Fruit fly (Drosophila melanogaster) whole organism, embryonic: ENCODE measurements around the gene ND-30.

Source experiments
- Ada2b ChIP-seq: fragments of 200-800 bp; sonication (Bioruptor generic); IDR thresholded peaks from 2 replicates; pipeline ENCODE4 v1.3.6; 2022; ENCODE audit warnings: missing biosample characterization, missing genetic modification characterization
- Antp ChIP-seq: fragments of 200-800 bp; sonication (Bioruptor generic); optimal IDR thresholded peaks from 3 replicates; lab custom pipeline; 2016; ENCODE audit warnings: missing biosample characterization, missing genetic modification characterization
- CG1024 ChIP-seq: fragments of 200-800 bp; sonication (Bioruptor generic); IDR thresholded peaks from 2 replicates; pipeline ENCODE4 v1.3.6; 2022; ENCODE audit warnings: missing biosample characterization, missing genetic modification characterization
- CG10431 ChIP-seq: fragments of 200-800 bp; sonication (Bioruptor generic); optimal IDR thresholded peaks from 3 replicates; lab custom pipeline; 2018; ENCODE audit warnings: missing biosample characterization, mild to moderate bottlenecking, missing genetic modification characterization
- CG10462 ChIP-seq: fragments of 200-800 bp; sonication (Bioruptor generic); optimal IDR thresholded peaks from 2 replicates; lab custom pipeline; 2016; ENCODE audit warnings: missing biosample characterization, missing genetic modification characterization
- CG11723 ChIP-seq: fragments of 200-800 bp; sonication (Bioruptor generic); optimal IDR thresholded peaks from 2 replicates; lab custom pipeline; 2017; ENCODE audit warnings: missing biosample characterization, mild to moderate bottlenecking, missing genetic modification characterization
- CG12219 ChIP-seq: fragments of 200-800 bp; sonication (Bioruptor generic); optimal IDR thresholded peaks from 3 replicates; lab custom pipeline; 2018; ENCODE audit warnings: missing biosample characterization, mild to moderate bottlenecking, missing genetic modification characterization
- CG12299 ChIP-seq: fragments of 200-800 bp; sonication (Bioruptor generic); optimal IDR thresholded peaks from 2 replicates; lab custom pipeline; 2018; ENCODE audit warnings: missing biosample characterization, mild to moderate bottlenecking, missing genetic modification characterization
- CG12769 ChIP-seq: fragments of 200-800 bp; sonication (Bioruptor generic); optimal IDR thresholded peaks from 2 replicates; lab custom pipeline; 2019; ENCODE audit warnings: missing biosample characterization, mild to moderate bottlenecking, missing genetic modification characterization, moderate library complexity
- CG13894 ChIP-seq: fragments of 200-800 bp; sonication (Bioruptor generic); optimal IDR thresholded peaks from 3 replicates; lab custom pipeline; 2018; ENCODE audit warnings: missing biosample characterization, mild to moderate bottlenecking, missing genetic modification characterization, moderate library complexity
- CG14667 ChIP-seq: fragments of 200-800 bp; sonication (Bioruptor generic); IDR thresholded peaks from 2 replicates; pipeline ENCODE4 v1.3.6; 2022; ENCODE audit warnings: missing biosample characterization, missing genetic modification characterization
- CG14860 ChIP-seq: fragments of 200-800 bp; sonication (Bioruptor generic); IDR thresholded peaks from 3 replicates; pipeline ENCODE4 v1.3.6; 2022; ENCODE audit warnings: missing biosample characterization, missing genetic modification characterization; ENCODE audit not compliant: partially characterized antibody
- CG17829 ChIP-seq: fragments of 200-800 bp; optimal IDR thresholded peaks from 2 replicates; lab custom pipeline; 2019; ENCODE audit warnings: missing biosample characterization, mild to moderate bottlenecking, missing genetic modification characterization, moderate library complexity
- CG30403 ChIP-seq: fragments of 200-800 bp; sonication (Bioruptor generic); optimal IDR thresholded peaks from 3 replicates; lab custom pipeline; 2016; ENCODE audit warnings: missing biosample characterization, missing genetic modification characterization
- CG32772 ChIP-seq: fragments of 200-800 bp; sonication (Bioruptor generic); IDR thresholded peaks from 2 replicates; pipeline ENCODE4 v1.3.6; 2022; ENCODE audit warnings: missing biosample characterization, missing genetic modification characterization
- CG4360 ChIP-seq: fragments of 200-800 bp; sonication (Bioruptor generic); IDR thresholded peaks from 2 replicates; pipeline ENCODE4 v1.3.6; 2022; ENCODE audit warnings: missing biosample characterization, missing genetic modification characterization
- CG43689 ChIP-seq: fragments of 200-800 bp; sonication (Bioruptor generic); IDR thresholded peaks from 2 replicates; pipeline ENCODE4 v1.3.6; 2022; ENCODE audit warnings: missing biosample characterization, missing genetic modification characterization
- CG4854 ChIP-seq: fragments of 200-800 bp; sonication (Bioruptor generic); optimal IDR thresholded peaks from 2 replicates; lab custom pipeline; 2016; ENCODE audit warnings: missing biosample characterization, missing genetic modification characterization, inconsistent platforms
- CG5245 ChIP-seq: fragments of 200-800 bp; sonication (Bioruptor generic); optimal IDR thresholded peaks from 3 replicates; lab custom pipeline; 2016; ENCODE audit warnings: missing biosample characterization, missing genetic modification characterization
- CG6254 ChIP-seq: fragments of 200-800 bp; sonication (Bioruptor generic); optimal IDR thresholded peaks from 3 replicates; lab custom pipeline; 2017; ENCODE audit warnings: mild to moderate bottlenecking, missing biosample characterization, missing genetic modification reagents, missing genetic modification characterization
- CG7556 ChIP-seq: fragments of 200-800 bp; sonication (Bioruptor generic); optimal IDR thresholded peaks from 2 replicates; lab custom pipeline; 2017; ENCODE audit warnings: missing biosample characterization, mild to moderate bottlenecking, missing genetic modification characterization
- CG8290 ChIP-seq, 3 experiments: fragments of 200-800 bp; sonication (Bioruptor generic); optimal IDR thresholded peaks; 2 replicates each; lab custom pipeline; 2016 to 2019; ENCODE audit warnings: missing biosample characterization in 3 of 3, missing genetic modification characterization in 3 of 3, mild to moderate bottlenecking in 2 of 3, moderate library complexity in 1 of 3
- CG8765 ChIP-seq: fragments of 200-800 bp; sonication (Bioruptor generic); IDR thresholded peaks from 2 replicates; pipeline ENCODE4 v1.3.6; 2022; ENCODE audit warnings: missing biosample characterization, missing genetic modification characterization
- CG9876 ChIP-seq: fragments of 200-800 bp; sonication (Bioruptor generic); optimal IDR thresholded peaks from 2 replicates; lab custom pipeline; 2016; ENCODE audit warnings: missing biosample characterization, missing genetic modification characterization
- CHES-1-like ChIP-seq: fragments of 200-800 bp; sonication (Bioruptor generic); optimal IDR thresholded peaks from 2 replicates; lab custom pipeline; 2016; ENCODE audit warnings: missing biosample characterization, missing genetic modification characterization
- D ChIP-seq, 2 experiments: fragments of 200-800 bp in 1 of 2; fragments of >200 bp in 1 of 2; sonication (Bioruptor generic) in 1 of 2; optimal IDR thresholded peaks; 2 replicates in 1 of 2; 3 replicates in 1 of 2; lab custom pipeline; 2017; ENCODE audit warnings: mild to moderate bottlenecking in 1 of 2, missing biosample characterization in 1 of 2, missing genetic modification characterization in 1 of 2, missing genetic modification reagents in 1 of 2
- Dip3 ChIP-seq: fragments of 200-800 bp; sonication (Bioruptor generic); optimal IDR thresholded peaks from 3 replicates; lab custom pipeline; 2016; ENCODE audit warnings: missing biosample characterization, missing genetic modification characterization
- Ets65A ChIP-seq: fragments of 200-800 bp; sonication (Bioruptor generic); peaks from one replicate; lab custom pipeline; 2016; ENCODE audit warnings: missing biosample characterization, missing genetic modification characterization
- Ets97D ChIP-seq: fragments of 200-800 bp; sonication (Bioruptor generic); optimal IDR thresholded peaks from 3 replicates; lab custom pipeline; 2016; ENCODE audit warnings: missing biosample characterization, missing genetic modification characterization
- H2.0 ChIP-seq: fragments of 200-800 bp; sonication (Bioruptor generic); IDR thresholded peaks from 2 replicates; pipeline ENCODE4 v1.3.6; 2022; ENCODE audit warnings: missing biosample characterization, missing genetic modification characterization
- Hr39 ChIP-seq: fragments of >200 bp; optimal IDR thresholded peaks from 2 replicates; lab custom pipeline; 2017
- Hr51 ChIP-seq, 2 experiments: fragments of 200-800 bp; sonication (Bioruptor generic); optimal IDR thresholded peaks; 2 replicates in 1 of 2; 3 replicates in 1 of 2; lab custom pipeline; 2016 to 2018; ENCODE audit warnings: missing biosample characterization in 2 of 2, missing genetic modification characterization in 2 of 2, mild to moderate bottlenecking in 1 of 2, moderate library complexity in 1 of 2
- Jarid2 ChIP-seq: fragments of 200-800 bp; sonication (Bioruptor generic); optimal IDR thresholded peaks from 3 replicates; lab custom pipeline; 2017; ENCODE audit warnings: mild to moderate bottlenecking, missing biosample characterization, missing genetic modification reagents, missing genetic modification characterization
- Trl ChIP-seq, 3 experiments: fragments of >200 bp in 2 of 3; fragments of 200-800 bp in 1 of 3; sonication (Bioruptor generic) in 1 of 3; optimal IDR thresholded peaks; 2 replicates in 1 of 3; 3 replicates in 2 of 3; lab custom pipeline; 2016 to 2017; ENCODE audit warnings: missing biosample characterization in 1 of 3, missing genetic modification characterization in 1 of 3
- Vsx1 ChIP-seq: fragments of 200-800 bp; sonication (Bioruptor generic); optimal IDR thresholded peaks from 2 replicates; lab custom pipeline; 2017; ENCODE audit warnings: missing biosample characterization, mild to moderate bottlenecking, missing genetic modification characterization, missing genetic modification reagents
- cato ChIP-seq: fragments of 200-800 bp; sonication (Bioruptor generic); optimal IDR thresholded peaks from 2 replicates; lab custom pipeline; 2016; ENCODE audit warnings: missing biosample characterization, missing genetic modification characterization, borderline replicate concordance
- eve ChIP-seq, 2 experiments: fragments of >200 bp; optimal IDR thresholded peaks; 2 replicates each; lab custom pipeline; 2017; ENCODE audit warnings: missing biosample characterization in 2 of 2, missing genetic modification characterization in 2 of 2
- klu ChIP-seq: fragments of 200-800 bp; sonication (Bioruptor generic); IDR thresholded peaks from 2 replicates; pipeline ENCODE4 v1.3.6; 2022; ENCODE audit warnings: missing biosample characterization, missing genetic modification characterization
- lbe ChIP-seq: fragments of 200-800 bp; sonication (Bioruptor generic); optimal IDR thresholded peaks from 2 replicates; lab custom pipeline; 2016; ENCODE audit warnings: missing biosample characterization, mild to moderate bottlenecking, missing genetic modification characterization
- lola ChIP-seq, 3 experiments: fragments of >200 bp in 2 of 3; fragments of 200-800 bp in 1 of 3; sonication (Bioruptor generic) in 1 of 3; optimal IDR thresholded peaks; 2 replicates each; lab custom pipeline; 2017 to 2019; ENCODE audit warnings: missing biosample characterization in 3 of 3, missing genetic modification characterization in 3 of 3, mild to moderate bottlenecking in 1 of 3, moderate library complexity in 1 of 3
- nerfin-1 ChIP-seq: fragments of 200-800 bp; sonication (Bioruptor generic); optimal IDR thresholded peaks from 3 replicates; lab custom pipeline; 2019; ENCODE audit warnings: missing biosample characterization, mild to moderate bottlenecking, missing genetic modification characterization, moderate library complexity
- org-1 ChIP-seq: fragments of 200-800 bp; sonication (Bioruptor generic); optimal IDR thresholded peaks from 2 replicates; lab custom pipeline; 2017; ENCODE audit warnings: missing biosample characterization, missing genetic modification characterization
- seq ChIP-seq: fragments of 200-800 bp; sonication (Bioruptor generic); IDR thresholded peaks from 2 replicates; pipeline ENCODE4 v1.3.6; 2022; ENCODE audit warnings: missing biosample characterization, missing genetic modification characterization
- shn ChIP-seq: fragments of 200-800 bp; sonication (Bioruptor generic); optimal IDR thresholded peaks from 3 replicates; lab custom pipeline; 2016; ENCODE audit warnings: missing biosample characterization, missing genetic modification characterization
- stc ChIP-seq: fragments of 200-800 bp; sonication (Bioruptor generic); IDR thresholded peaks from 2 replicates; pipeline ENCODE4 v1.3.6; 2022; ENCODE audit warnings: missing biosample characterization, missing genetic modification characterization
- sug ChIP-seq: fragments of 200-800 bp; optimal IDR thresholded peaks from 2 replicates; lab custom pipeline; 2019; ENCODE audit warnings: missing biosample characterization, mild to moderate bottlenecking, missing genetic modification characterization, moderate library complexity
- tin ChIP-seq: fragments of 200-800 bp; sonication (Bioruptor generic); optimal IDR thresholded peaks from 3 replicates; lab custom pipeline; 2016; ENCODE audit warnings: missing biosample characterization, missing genetic modification characterization
- trh ChIP-seq: fragments of 200-800 bp; sonication (Bioruptor generic); optimal IDR thresholded peaks from 2 replicates; lab custom pipeline; 2016; ENCODE audit warnings: missing biosample characterization, missing genetic modification characterization
- tup ChIP-seq: fragments of 200-800 bp; sonication (Bioruptor generic); optimal IDR thresholded peaks from 2 replicates; lab custom pipeline; 2016; ENCODE audit warnings: missing biosample characterization, mild to moderate bottlenecking, missing genetic modification characterization, moderate library complexity

Gene ND-30

DNA sequence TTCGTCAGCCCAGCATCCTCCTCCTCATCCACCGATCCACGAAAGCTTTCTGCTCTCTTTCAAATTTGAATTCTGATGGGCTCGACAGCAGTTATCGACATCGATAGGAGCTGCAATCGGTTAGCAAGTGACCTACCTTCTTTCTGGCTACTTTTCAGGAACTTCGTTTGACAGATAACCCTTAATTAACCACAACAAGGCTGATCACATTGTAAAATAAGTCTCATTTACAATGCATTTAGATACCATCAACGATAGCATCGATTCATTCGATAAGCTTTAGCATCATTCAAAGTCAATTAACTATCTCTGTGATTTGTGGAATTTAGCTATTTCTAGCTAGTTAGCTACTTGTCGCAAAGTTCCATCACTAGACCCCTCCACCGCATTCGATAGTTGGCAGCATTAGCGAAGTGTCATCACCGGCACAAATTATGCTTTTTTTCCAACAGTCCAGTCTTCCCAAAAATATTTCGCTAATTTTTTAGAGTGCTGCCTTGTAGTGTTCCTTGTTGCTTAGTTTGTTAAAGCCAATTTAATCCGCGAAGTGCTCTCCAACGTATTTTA is 19.2 kb upstream of the ND-30 start, which contains the start of the genes MnM and Girdin (continued):
- TF ChIP-seq CG30403, result peak; percentile 87
- TF ChIP-seq cato (GFP tag; lab: Kevin White, UChicago), result no peak
- TF ChIP-seq H2.0 (GFP tag; lab: Robert Waterston, UW), result 0 out of 2 replicates have a peak, but pooled peaks have one; percentile 8
- no peak for TF ChIP-seq Vsx1 (GFP tag; lab: Kevin White, UChicago)
- TF ChIP-seq Ets97D (GFP tag; lab: Kevin White, UChicago), result peak; percentile 79
- TF ChIP-seq CG6254, result no peak
- no peak for TF ChIP-seq tup (GFP tag; lab: Kevin White, UChicago)
- no peak for TF ChIP-seq seq (GFP tag; lab: Robert Waterston, UW)
- peak in 1 of 3 experiments; percentile 58 for TF ChIP-seq lola (GFP tag; optimal IDR thresholded peaks at IDR 0.05; lab: Kevin White, UChicago)
- TF ChIP-seq trh (GFP tag; lab: Kevin White, UChicago), result peak; percentile 17
- TF ChIP-seq Hr39 (lab: Kevin White, UChicago), result no peak
- no peak for TF ChIP-seq CG14667 (GFP tag; lab: Robert Waterston, UW)
- no peak for TF ChIP-seq eve (GFP tag; optimal IDR thresholded peaks at IDR 0.05; lab: Kevin White, UChicago)
- peak; percentile 86 for TF ChIP-seq CHES-1-like (GFP tag; lab: Kevin White, UChicago)
- TF ChIP-seq Ada2b (GFP tag; lab: Robert Waterston, UW), result no peak; the same call in 1 of the 2 replicates
- TF ChIP-seq CG9876 (GFP tag; lab: Kevin White, UChicago), result peak; percentile 60
- no peak for TF ChIP-seq CG12299 (tag; lab: Kevin White, UChicago)
- peak; percentile 80 for TF ChIP-seq CG14860 (GFP tag; lab: Robert Waterston, UW)
- TF ChIP-seq CG8290 (GFP tag; optimal IDR thresholded peaks at IDR 0.05; lab: Kevin White, UChicago), result peak; percentile 41
- TF ChIP-seq CG8290 (tag; optimal IDR thresholded peaks at IDR 0.05; lab: Kevin White, UChicago), result peak in 1 of 2 experiments; percentile 25
- TF ChIP-seq Hr51 (GFP tag; optimal IDR thresholded peaks at IDR 0.05; lab: Kevin White, UChicago), result peak in 1 of 2 experiments; percentile 74
- no peak for TF ChIP-seq CG11723 (GFP tag; lab: Kevin White, UChicago)
- TF ChIP-seq lbe, result no peak
- TF ChIP-seq Jarid2 (GFP tag; lab: Kevin White, UChicago), result no peak
- TF ChIP-seq CG12769 (tag; lab: Kevin White, UChicago), result peak; percentile 80
- peak in 1 of 2 experiments; percentile 22 for TF ChIP-seq Trl (optimal IDR thresholded peaks at IDR 0.05; lab: Kevin White, UChicago)
- TF ChIP-seq Trl (GFP tag; optimal IDR thresholded peaks at IDR 0.05; lab: Kevin White, UChicago), result peak; percentile 77
- peak; percentile 71 for TF ChIP-seq CG17829 (tag; lab: Kevin White, UChicago)
- TF ChIP-seq org-1 (GFP tag; lab: Kevin White, UChicago), result peak; percentile 12
- TF ChIP-seq shn (GFP tag; lab: Kevin White, UChicago), result peak; percentile 87
- TF ChIP-seq nerfin-1, result peak; percentile 6
- TF ChIP-seq CG4854, result no peak
- TF ChIP-seq CG8765 (GFP tag; lab: Robert Waterston, UW), result no peak
- peak; percentile 98 for TF ChIP-seq Ets65A (GFP tag; lab: Kevin White, UChicago)
- peak; percentile 44; the same call in 1 of the 2 replicates for TF ChIP-seq CG32772
- TF ChIP-seq CG13894, result no peak
- TF ChIP-seq Antp (GFP tag; lab: Kevin White, UChicago), result peak; percentile 82
- no peak for TF ChIP-seq CG1024
- peak; percentile 55 for TF ChIP-seq CG5245 (GFP tag; lab: Kevin White, UChicago)
- TF ChIP-seq CG43689, result no peak
- TF ChIP-seq Dip3, result peak; percentile 73
- peak; percentile 91 for TF ChIP-seq D (optimal IDR thresholded peaks at IDR 0.05; lab: Kevin White, UChicago)
- no peak for TF ChIP-seq D (GFP tag; optimal IDR thresholded peaks at IDR 0.05; lab: Kevin White, UChicago)
- TF ChIP-seq CG4360 (GFP tag; lab: Robert Waterston, UW), result no peak
- no peak for TF ChIP-seq CG10431 (GFP tag; lab: Kevin White, UChicago)
- TF ChIP-seq CG12219, result no peak
- TF ChIP-seq CG7556, result no peak
- no peak for TF ChIP-seq sug (tag; lab: Kevin White, UChicago)
- no peak for TF ChIP-seq stc (GFP tag; lab: Robert Waterston, UW)
- peak; percentile 69 for TF ChIP-seq tin
- peak; percentile 55 for TF ChIP-seq CG10462 (GFP tag; lab: Kevin White, UChicago)
- TF ChIP-seq klu (GFP tag; lab: Robert Waterston, UW), result 0 out of 2 replicates have a peak, but pooled peaks have one; percentile 13
